Fruit fly (Drosophila melanogaster) whole organism, embryonic: ENCODE measurements around the gene CG16865.

Experiments used
- B-H1 ChIP-seq: fragments of 200-800 bp; sonication (Bioruptor generic); IDR thresholded peaks from 3 replicates; pipeline ENCODE4 v1.3.6; 2022; ENCODE audit warnings: missing biosample characterization, missing genetic modification characterization
- Blimp-1 ChIP-seq: fragments of 200-800 bp; sonication (Bioruptor generic); optimal IDR thresholded peaks from 3 replicates; lab custom pipeline; 2018; ENCODE audit warnings: missing biosample characterization, missing genetic modification characterization, mild to moderate bottlenecking, moderate library complexity, missing genetic modification reagents
- BtbVII ChIP-seq: fragments of 200-800 bp; sonication (Bioruptor generic); optimal IDR thresholded peaks from 3 replicates; lab custom pipeline; 2017; ENCODE audit warnings: missing biosample characterization, mild to moderate bottlenecking, missing genetic modification characterization
- CG10431 ChIP-seq: fragments of 200-800 bp; sonication (Bioruptor generic); optimal IDR thresholded peaks from 3 replicates; lab custom pipeline; 2018; ENCODE audit warnings: missing biosample characterization, mild to moderate bottlenecking, missing genetic modification characterization
- CG11456 ChIP-seq: fragments of 200-800 bp; sonication (Bioruptor generic); IDR thresholded peaks from 3 replicates; pipeline ENCODE4 v1.3.6; 2022; ENCODE audit warnings: missing biosample characterization, missing genetic modification characterization
- CG12659 ChIP-seq: fragments of 200-800 bp; sonication (Bioruptor generic); optimal IDR thresholded peaks from 3 replicates; lab custom pipeline; 2017; ENCODE audit warnings: mild to moderate bottlenecking, missing biosample characterization, missing genetic modification reagents, missing genetic modification characterization
- CG12744 ChIP-seq: fragments of 200-800 bp; sonication (Bioruptor generic); optimal IDR thresholded peaks from 2 replicates; lab custom pipeline; 2016; ENCODE audit warnings: missing biosample characterization, missing genetic modification characterization
- CG14965 ChIP-seq: fragments of 200-800 bp; sonication (Bioruptor generic); optimal IDR thresholded peaks from 2 replicates; lab custom pipeline; 2016; ENCODE audit warnings: missing biosample characterization, missing genetic modification characterization, borderline replicate concordance
- CG17186 ChIP-seq: fragments of 200-800 bp; sonication (Bioruptor generic); optimal IDR thresholded peaks from 3 replicates; lab custom pipeline; 2017; ENCODE audit warnings: missing biosample characterization, missing genetic modification reagents, missing genetic modification characterization
- CG17385 ChIP-seq: fragments of 200-800 bp; sonication (Bioruptor generic); optimal IDR thresholded peaks from 3 replicates; lab custom pipeline; 2018; ENCODE audit warnings: missing biosample characterization, mild to moderate bottlenecking, missing genetic modification characterization
- CG3065 ChIP-seq: fragments of 200-800 bp; sonication (Bioruptor generic); optimal IDR thresholded peaks from 2 replicates; lab custom pipeline; 2016; ENCODE audit warnings: missing biosample characterization, missing genetic modification characterization
- CG31441 ChIP-seq: fragments of 200-800 bp; sonication (Bioruptor generic); IDR thresholded peaks from 2 replicates; pipeline ENCODE4 v1.3.6; 2022; ENCODE audit warnings: missing biosample characterization, missing genetic modification characterization
- CG3407 ChIP-seq: fragments of 200-800 bp; sonication (Bioruptor generic); optimal IDR thresholded peaks from 2 replicates; lab custom pipeline; 2018; ENCODE audit warnings: missing biosample characterization, mild to moderate bottlenecking, missing genetic modification characterization
- CG6654 ChIP-seq: fragments of 200-800 bp; sonication (Bioruptor generic); optimal IDR thresholded peaks from 2 replicates; lab custom pipeline; 2017; ENCODE audit warnings: missing biosample characterization, mild to moderate bottlenecking, missing genetic modification characterization
- CG6683 ChIP-seq: fragments of 200-800 bp; sonication (Bioruptor generic); optimal IDR thresholded peaks from 2 replicates; lab custom pipeline; 2017; ENCODE audit warnings: missing biosample characterization, mild to moderate bottlenecking, missing genetic modification characterization, missing genetic modification reagents
- CG7357 ChIP-seq: fragments of 200-800 bp; sonication (Bioruptor generic); IDR thresholded peaks from 3 replicates; pipeline ENCODE4 v1.3.6; 2022; ENCODE audit warnings: missing biosample characterization, missing genetic modification characterization
- CG7745 ChIP-seq: fragments of 200-800 bp; sonication (Bioruptor generic); optimal IDR thresholded peaks from 2 replicates; lab custom pipeline; 2018; ENCODE audit warnings: missing biosample characterization, mild to moderate bottlenecking, missing genetic modification characterization, moderate library complexity
- CG7928 ChIP-seq: fragments of 200-800 bp; sonication (Bioruptor generic); optimal IDR thresholded peaks from 2 replicates; lab custom pipeline; 2017; ENCODE audit warnings: missing biosample characterization, mild to moderate bottlenecking, missing genetic modification characterization
- CG8089 ChIP-seq: fragments of 200-800 bp; sonication (Bioruptor generic); optimal IDR thresholded peaks from 3 replicates; lab custom pipeline; 2016; ENCODE audit warnings: missing biosample characterization, missing genetic modification characterization
- CG8478 ChIP-seq: fragments of >200 bp; optimal IDR thresholded peaks from 2 replicates; lab custom pipeline; 2018
- CG8944 ChIP-seq: fragments of 200-800 bp; sonication (Bioruptor generic); optimal IDR thresholded peaks from 3 replicates; lab custom pipeline; 2016; ENCODE audit warnings: missing biosample characterization, missing genetic modification characterization
- D19A ChIP-seq: fragments of 200-800 bp; optimal IDR thresholded peaks from 3 replicates; lab custom pipeline; 2019; ENCODE audit warnings: missing biosample characterization, mild to moderate bottlenecking, missing genetic modification characterization, moderate library complexity
- Dbx ChIP-seq: fragments of 200-800 bp; sonication (Bioruptor generic); IDR thresholded peaks from 3 replicates; pipeline ENCODE4 v1.3.6; 2022; ENCODE audit warnings: missing biosample characterization, missing genetic modification characterization
- H15 ChIP-seq: fragments of 200-800 bp; sonication (Bioruptor generic); IDR thresholded peaks from 3 replicates; pipeline ENCODE4 v1.3.6; 2022; ENCODE audit warnings: missing biosample characterization, missing genetic modification characterization
- HLH3B ChIP-seq: fragments of 200-800 bp; sonication (Bioruptor generic); IDR thresholded peaks from 2 replicates; pipeline ENCODE4 v1.3.6; 2022; ENCODE audit warnings: missing biosample characterization, missing genetic modification characterization
- HmgZ ChIP-seq: fragments of 200-800 bp; sonication (Bioruptor generic); optimal IDR thresholded peaks from 2 replicates; lab custom pipeline; 2018; ENCODE audit warnings: missing biosample characterization, mild to moderate bottlenecking, missing genetic modification characterization
- Hmx ChIP-seq: fragments of 200-800 bp; sonication (Bioruptor generic); optimal IDR thresholded peaks from 2 replicates; lab custom pipeline; 2016; ENCODE audit warnings: missing biosample characterization, missing genetic modification characterization
- Max ChIP-seq: fragments of 200-800 bp; sonication (Bioruptor generic); optimal IDR thresholded peaks from 2 replicates; lab custom pipeline; 2016; ENCODE audit warnings: missing biosample characterization, mild to moderate bottlenecking, missing genetic modification characterization
- Nf-YA ChIP-seq: fragments of 200-800 bp; sonication (Bioruptor generic); IDR thresholded peaks from 2 replicates; pipeline ENCODE4 v1.3.6; 2022; ENCODE audit warnings: missing biosample characterization, missing genetic modification characterization
- Ravus ChIP-seq: fragments of 200-800 bp; sonication (Bioruptor generic); IDR thresholded peaks from 2 replicates; pipeline ENCODE4 v1.3.6; 2022; ENCODE audit warnings: missing biosample characterization, missing genetic modification characterization
- Six4 ChIP-seq: fragments of 200-800 bp; sonication (Bioruptor generic); optimal IDR thresholded peaks from 2 replicates; lab custom pipeline; 2016; ENCODE audit warnings: missing biosample characterization, missing genetic modification characterization
- Sry-β ChIP-seq: fragments of 200-800 bp; sonication (Bioruptor generic); optimal IDR thresholded peaks from 2 replicates; lab custom pipeline; 2018; ENCODE audit warnings: missing biosample characterization, mild to moderate bottlenecking, missing genetic modification characterization, moderate library complexity
- ap ChIP-seq: fragments of 200-800 bp; sonication (Bioruptor generic); IDR thresholded peaks from 2 replicates; pipeline ENCODE4 v1.3.6; 2022; ENCODE audit warnings: missing biosample characterization, missing genetic modification characterization
- ash1 ChIP-seq: fragments of 200-800 bp; sonication (Bioruptor generic); optimal IDR thresholded peaks from 2 replicates; lab custom pipeline; 2018; ENCODE audit warnings: missing biosample characterization, mild to moderate bottlenecking, missing genetic modification characterization
- bbx ChIP-seq: fragments of 200-800 bp; sonication (Bioruptor generic); IDR thresholded peaks from 2 replicates; pipeline ENCODE4 v1.3.6; 2022; ENCODE audit warnings: missing biosample characterization, missing genetic modification characterization; ENCODE audit not compliant: partially characterized antibody
- chn ChIP-seq: fragments of 200-800 bp; sonication (Bioruptor generic); optimal IDR thresholded peaks from 2 replicates; lab custom pipeline; 2016; ENCODE audit warnings: missing biosample characterization, missing genetic modification characterization
- corto ChIP-seq: fragments of 200-800 bp; sonication (Bioruptor generic); optimal IDR thresholded peaks from 2 replicates; lab custom pipeline; 2016; ENCODE audit warnings: missing biosample characterization, mild to moderate bottlenecking, missing genetic modification characterization, moderate library complexity
- croc ChIP-seq: fragments of 200-800 bp; sonication (Bioruptor generic); conservative IDR thresholded peaks from 3 replicates; pipeline ENCODE4 v1.3.6; 2022; ENCODE audit warnings: missing biosample characterization, missing genetic modification characterization
- en ChIP-seq: fragments of 200-800 bp; sonication (Bioruptor generic); optimal IDR thresholded peaks from 2 replicates; lab custom pipeline; 2016; ENCODE audit warnings: missing biosample characterization, missing genetic modification characterization
- gce ChIP-seq: fragments of 200-800 bp; sonication (Bioruptor generic); IDR thresholded peaks from 3 replicates; pipeline ENCODE4 v1.3.6; 2022; ENCODE audit warnings: missing biosample characterization, missing genetic modification characterization
- gro ChIP-seq: fragments of 200-800 bp; sonication (Bioruptor generic); optimal IDR thresholded peaks from 2 replicates; lab custom pipeline; 2016; ENCODE audit warnings: missing biosample characterization, missing genetic modification characterization
- gsb ChIP-seq: fragments of 200-800 bp; sonication (Bioruptor generic); IDR thresholded peaks from 2 replicates; pipeline ENCODE4 v1.3.6; 2022; ENCODE audit warnings: missing biosample characterization, missing genetic modification characterization
- hbn ChIP-seq: fragments of 200-800 bp; sonication (Bioruptor generic); IDR thresholded peaks from 2 replicates; pipeline ENCODE4 v1.3.6; 2022; ENCODE audit warnings: missing biosample characterization, missing genetic modification characterization; ENCODE audit not compliant: partially characterized antibody
- kah ChIP-seq: fragments of 200-800 bp; sonication (Bioruptor generic); optimal IDR thresholded peaks from 2 replicates; lab custom pipeline; 2018; ENCODE audit warnings: missing biosample characterization, mild to moderate bottlenecking, missing genetic modification characterization
- mld ChIP-seq: fragments of 200-800 bp; sonication (Bioruptor generic); IDR thresholded peaks from 3 replicates; pipeline ENCODE4 v1.3.6; 2022; ENCODE audit warnings: missing biosample characterization, missing genetic modification characterization; ENCODE audit not compliant: partially characterized antibody
- nerfin-2 ChIP-seq: fragments of 200-800 bp; sonication (Bioruptor generic); IDR thresholded peaks from 2 replicates; pipeline ENCODE4 v1.3.6; 2022; ENCODE audit warnings: missing biosample characterization, missing genetic modification characterization; ENCODE audit not compliant: partially characterized antibody
- prd ChIP-seq, 3 experiments: fragments of >200 bp in 2 of 3; fragments of 200-800 bp in 1 of 3; sonication (Bioruptor generic) in 1 of 3; optimal IDR thresholded peaks in 2 of 3; IDR thresholded peaks in 1 of 3; 2 replicates in 2 of 3; 3 replicates in 1 of 3; pipeline versions ENCODE4 v1.3.6 to Lab custom; 2017 to 2022; ENCODE audit warnings: missing biosample characterization in 1 of 3, missing genetic modification characterization in 1 of 3
- sima ChIP-seq: fragments of 200-800 bp; sonication (Bioruptor generic); optimal IDR thresholded peaks from 2 replicates; lab custom pipeline; 2016; ENCODE audit warnings: missing biosample characterization, missing genetic modification characterization
- unc-4 ChIP-seq: fragments of 200-800 bp; sonication (Bioruptor generic); IDR thresholded peaks from 2 replicates; pipeline ENCODE4 v1.3.6; 2022; ENCODE audit warnings: missing biosample characterization, missing genetic modification characterization; ENCODE audit not compliant: partially characterized antibody
- yki ChIP-seq: fragments of >200 bp; optimal IDR thresholded peaks from 3 replicates; lab custom pipeline; 2018
- zfh1 ChIP-seq: fragments of 200-800 bp; sonication (Bioruptor generic); IDR thresholded peaks from 3 replicates; pipeline ENCODE4 v1.3.6; 2022; ENCODE audit warnings: missing biosample characterization, missing genetic modification characterization

CG16865 gene

dm6 chr2L:13839744-13840151 lies 28.4 kb downstream of the CG16865 start (continued):
- TF ChIP-seq CG12744 (GFP tag; lab: Kevin White, UChicago), result peak; percentile 66
- TF ChIP-seq kah, result peak; percentile 22
- TF ChIP-seq ash1 (GFP tag; lab: Kevin White, UChicago), result no peak
- TF ChIP-seq CG17186 (GFP tag; lab: Kevin White, UChicago), result no peak
- TF ChIP-seq Max (GFP tag; lab: Kevin White, UChicago), result peak; percentile 91
- TF ChIP-seq CG6654 (GFP tag; lab: Kevin White, UChicago), result peak; percentile 70
- TF ChIP-seq yki (lab: Kevin White, UChicago), result no peak
- TF ChIP-seq Nf-YA, result peak; percentile 70
- peak; percentile 73 for TF ChIP-seq Dbx (GFP tag; lab: Robert Waterston, UW)
- peak; percentile 50 for TF ChIP-seq CG3065
- no peak for TF ChIP-seq bbx (GFP tag; lab: Robert Waterston, UW)
- no peak for TF ChIP-seq Sry-β (GFP tag; lab: Kevin White, UChicago)
- TF ChIP-seq CG8089, result peak; percentile 31
- 0 out of 3 replicates have a peak, but pooled peaks have one; percentile 42 for TF ChIP-seq H15 (GFP tag; lab: Robert Waterston, UW)
- peak; percentile 14 for TF ChIP-seq HmgZ (tag; lab: Kevin White, UChicago)
- peak; percentile 28 for TF ChIP-seq CG10431
- peak; percentile 82 for TF ChIP-seq Blimp-1
- peak; percentile 8 for TF ChIP-seq CG7928 (GFP tag; lab: Kevin White, UChicago)
- TF ChIP-seq Six4 (GFP tag; lab: Kevin White, UChicago), result peak; percentile 72
- TF ChIP-seq hbn (GFP tag; lab: Robert Waterston, UW), result no peak
- peak; percentile 63; the same call in 1 of the 3 replicates for TF ChIP-seq CG11456
- TF ChIP-seq CG12659 (GFP tag; lab: Kevin White, UChicago), result peak; percentile 88
- TF ChIP-seq croc (GFP tag; lab: Robert Waterston, UW), result peak; percentile 69
- TF ChIP-seq CG8478 (lab: Kevin White, UChicago), result no peak
- TF ChIP-seq CG7745 (tag; lab: Kevin White, UChicago), result no peak
- TF ChIP-seq unc-4 (GFP tag; lab: Robert Waterston, UW), result no peak
- 0 out of 2 replicates have a peak, but pooled peaks have one; percentile 38 for TF ChIP-seq gsb (GFP tag; lab: Robert Waterston, UW)
- peak; percentile 63 for TF ChIP-seq B-H1 (GFP tag; lab: Robert Waterston, UW)
- TF ChIP-seq CG8944 (GFP tag; lab: Kevin White, UChicago), result peak; percentile 58
- TF ChIP-seq CG3407 (GFP tag; lab: Kevin White, UChicago), result peak; percentile 66
- peak; percentile 56 for TF ChIP-seq chn (GFP tag; lab: Kevin White, UChicago)
- TF ChIP-seq zfh1 (GFP tag; lab: Robert Waterston, UW), result 0 out of 3 replicates have a peak, but pooled peaks have one; percentile 37
- no peak for TF ChIP-seq sima (GFP tag; lab: Kevin White, UChicago)
- TF ChIP-seq CG17385 (GFP tag; lab: Kevin White, UChicago), result peak; percentile 76
- TF ChIP-seq prd (optimal IDR thresholded peaks at IDR 0.05; lab: Kevin White, UChicago), result no peak
- TF ChIP-seq prd (GFP tag; IDR thresholded peaks at IDR 0.05; lab: Robert Waterston, UW), result peak; percentile 70
- no peak for TF ChIP-seq nerfin-2
- no peak for TF ChIP-seq mld (GFP tag; lab: Robert Waterston, UW)
- peak; percentile 29 for TF ChIP-seq CG6683
- TF ChIP-seq HLH3B (GFP tag; lab: Robert Waterston, UW), result peak; percentile 84
- peak; percentile 63 for TF ChIP-seq BtbVII (GFP tag; lab: Kevin White, UChicago)
- TF ChIP-seq CG14965, result no peak
- TF ChIP-seq Ravus, result peak; percentile 48
- TF ChIP-seq ap, result peak; percentile 56
- TF ChIP-seq CG31441 (GFP tag; lab: Robert Waterston, UW), result peak; percentile 88
- peak; percentile 83 for TF ChIP-seq en (GFP tag; lab: Kevin White, UChicago)
- TF ChIP-seq Hmx (GFP tag; lab: Kevin White, UChicago), result peak; percentile 66
- peak; percentile 67 for TF ChIP-seq corto (GFP tag; lab: Kevin White, UChicago)
- peak; percentile 15 for TF ChIP-seq gro (GFP tag; lab: Kevin White, UChicago)
- peak; percentile 85 for TF ChIP-seq D19A (tag; lab: Kevin White, UChicago)
- peak; percentile 60; the same call in 1 of the 3 replicates for TF ChIP-seq CG7357 (GFP tag; lab: Robert Waterston, UW)
- TF ChIP-seq gce (GFP tag; lab: Robert Waterston, UW), result peak; percentile 53; the same call in 1 of the 3 replicates
